5 worm cellular contexts compared by ENCODE assay signal in the genomic region with DNA sequence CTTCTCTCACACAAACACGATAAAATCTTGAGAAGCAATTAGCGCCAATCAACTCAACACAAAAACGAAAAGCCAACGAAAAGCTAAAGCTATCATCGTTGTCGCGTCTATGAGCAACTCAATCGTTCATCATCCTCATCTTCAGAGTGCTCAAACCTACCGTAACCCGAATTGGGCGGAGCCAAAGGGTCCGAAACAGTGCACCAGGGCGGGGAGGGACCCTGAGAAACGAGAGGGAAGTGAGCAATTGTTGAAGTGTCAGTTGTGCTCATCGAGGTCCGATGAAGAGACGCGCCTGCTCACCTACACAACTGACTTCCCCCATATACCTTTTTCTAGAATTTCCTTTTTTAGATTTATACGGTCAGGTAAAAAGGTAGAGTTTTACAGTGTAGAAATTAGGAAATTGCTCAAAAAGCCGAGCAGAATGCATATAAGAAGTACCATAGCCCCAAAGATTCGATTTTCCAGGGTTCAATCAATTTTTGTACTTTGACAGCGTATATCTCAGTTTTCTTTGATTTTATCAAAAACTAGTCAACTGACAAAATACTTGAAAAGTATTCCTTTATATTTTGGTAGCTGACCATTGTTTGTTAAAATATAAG.
TF ChIP-seq lines count a peak whose summit lies in the region.

A gene (plus strand): TSS at position 275 of the 608 bp plus-strand sequence.

TF ChIP-seq in whole organism, L1 larva, 84 proteins besides CTCF, POLR2A, EP300 and RAD21 (continues in another document):
- peak; percentile 57 for TF ChIP-seq nhr-19 (GFP tag; conservative IDR thresholded peaks at IDR 0.05; lab: Robert Waterston, UW)
- no peak for TF ChIP-seq nhr-12 (tag; optimal IDR thresholded peaks at IDR 0.05; lab: Kevin White, UChicago)
- peak; percentile 21 for TF ChIP-seq nhr-20 (tag; optimal IDR thresholded peaks at IDR 0.05; lab: Kevin White, UChicago)
- peak; percentile 4 for TF ChIP-seq lin-13 (GFP tag; optimal IDR thresholded peaks at IDR 0.05; lab: Kevin White, UChicago)
- TF ChIP-seq ceh-88 (GFP tag; IDR thresholded peaks at IDR 0.05; lab: Robert Waterston, UW) = no peak
- peak; percentile 16 to 18 for TF ChIP-seq efl-1 (optimal IDR thresholded peaks at IDR 0.05; lab: Kevin White, UChicago)
- TF ChIP-seq efl-1 (GFP tag; optimal IDR thresholded peaks at IDR 0.05 in 1 of 2; lab: Kevin White, UChicago) = no peak
- TF ChIP-seq aly-2 (tag; optimal IDR thresholded peaks at IDR 0.05; lab: Kevin White, UChicago) = no peak
- no peak for TF ChIP-seq C34B4.2 (tag; optimal IDR thresholded peaks at IDR 0.05; lab: Kevin White, UChicago)
- TF ChIP-seq grh-1 (GFP tag; IDR thresholded peaks at IDR 0.05; lab: Robert Waterston, UW) = no peak
- peak; percentile 77 to 94 for TF ChIP-seq lsy-2 (tag; optimal IDR thresholded peaks at IDR 0.05; lab: Kevin White, UChicago)
- peak; percentile 15 for TF ChIP-seq unc-130 (tag; optimal IDR thresholded peaks at IDR 0.05; lab: Kevin White, UChicago)
- no peak for TF ChIP-seq hlh-17 (GFP tag; optimal IDR thresholded peaks at IDR 0.05; lab: Kevin White, UChicago; ENCODE audit: borderline replicate concordance)
- peak; percentile 79 for TF ChIP-seq nhr-71 (tag; optimal IDR thresholded peaks at IDR 0.05; lab: Kevin White, UChicago)
- no peak for TF ChIP-seq nhr-47 (tag; optimal IDR thresholded peaks at IDR 0.05; lab: Kevin White, UChicago)
- peak; percentile 31 for TF ChIP-seq vab-15 (tag; optimal IDR thresholded peaks at IDR 0.05; lab: Kevin White, UChicago)
- TF ChIP-seq rnt-1 (tag; optimal IDR thresholded peaks at IDR 0.05; lab: Kevin White, UChicago) = peak; percentile 82

TF ChIP-seq in whole organism, L3 larva, 47 proteins besides CTCF, POLR2A, EP300 and RAD21:
- TF ChIP-seq egl-5 (tag; optimal IDR thresholded peaks at IDR 0.05; lab: Kevin White, UChicago) (peak; percentile 72), sea-2 (GFP tag; optimal IDR thresholded peaks at IDR 0.05; lab: Kevin White, UChicago) (no peak), nfya-1 (tag; optimal IDR thresholded peaks at IDR 0.05; lab: Kevin White, UChicago; ENCODE audit: insufficient read depth) (peak; percentile 72), ztf-11 (tag; optimal IDR thresholded peaks at IDR 0.05; lab: Kevin White, UChicago) (no peak), nhr-25 (tag; optimal IDR thresholded peaks at IDR 0.05; lab: Kevin White, UChicago) (no peak), lin-39 (tag; optimal IDR thresholded peaks at IDR 0.05; lab: Kevin White, UChicago) (peak; percentile 55), zag-1 (tag; optimal IDR thresholded peaks at IDR 0.05; lab: Kevin White, UChicago) (no peak), mml-1 (tag; optimal IDR thresholded peaks at IDR 0.05; lab: Kevin White, UChicago) (no peak)
TF ChIP-seq in whole organism, L3 larva: peak in this region for 3.

TF ChIP-seq in whole organism, early embryonic, 17 proteins besides CTCF, POLR2A, EP300 and RAD21:
- TF ChIP-seq tbx-11 (GFP tag; IDR thresholded peaks at IDR 0.05; lab: Robert Waterston, UW) (no peak), flt-1 (GFP tag; IDR thresholded peaks at IDR 0.05; lab: Robert Waterston, UW) (peak; percentile 33; the same call in 1 of the 2 replicates)

TF ChIP-seq in whole organism, midembryonic, 9 proteins besides CTCF, POLR2A, EP300 and RAD21:
- no peak for TF ChIP-seq cog-1 (tag; optimal IDR thresholded peaks at IDR 0.05; lab: Kevin White, UChicago)
- 0 out of 2 replicates have a peak, but pooled peaks have one; percentile 16 for TF ChIP-seq flt-1 (GFP tag; IDR thresholded peaks at IDR 0.05; lab: Robert Waterston, UW)
- TF ChIP-seq T22C8.4 (GFP tag; IDR thresholded peaks at IDR 0.05; lab: Robert Waterston, UW) = no peak
- no peak for TF ChIP-seq med-1 (GFP tag; optimal IDR thresholded peaks at IDR 0.05; lab: Kevin White, UChicago; ENCODE audit: insufficient read depth)

TF ChIP-seq in whole organism, young adult, 124 proteins besides CTCF, POLR2A, EP300 and RAD21:
- no peak for TF ChIP-seq ccch-3 (GFP tag; optimal IDR thresholded peaks at IDR 0.05; lab: Kevin White, UChicago)
- peak; percentile 3 for TF ChIP-seq K12H6.12 (tag; optimal IDR thresholded peaks at IDR 0.05; lab: Kevin White, UChicago)
- no peak for TF ChIP-seq mxl-1 (tag; optimal IDR thresholded peaks at IDR 0.05; lab: Kevin White, UChicago)
- TF ChIP-seq pbrm-1 (GFP tag; IDR thresholded peaks at IDR 0.05; lab: Robert Waterston, UW) = no peak
